Fruit fly (Drosophila melanogaster) whole organism, pupa: ENCODE results near the gene Polr3E.

Source experiments
- CG14655 ChIP-seq: fragments of 200-800 bp; sonication (Bioruptor generic); optimal IDR thresholded peaks from 3 replicates; lab custom pipeline; 2017; ENCODE audit warnings: mild to moderate bottlenecking, missing biosample characterization, missing genetic modification reagents, missing genetic modification characterization
- EcR ChIP-seq: fragments of 200-800 bp; sonication (Bioruptor generic); optimal IDR thresholded peaks from 3 replicates; lab custom pipeline; 2019; ENCODE audit warnings: missing biosample characterization, missing genetic modification characterization, mild to moderate bottlenecking, moderate library complexity, missing genetic modification reagents
- Pif1A ChIP-seq: fragments of 200-800 bp; sonication (Bioruptor generic); optimal IDR thresholded peaks from 3 replicates; lab custom pipeline; 2016; ENCODE audit warnings: missing biosample characterization, missing genetic modification characterization
- fd96Ca ChIP-seq: fragments of 200-800 bp; sonication (Bioruptor generic); IDR thresholded peaks from 3 replicates; pipeline ENCODE4 v1.3.6; 2022; ENCODE audit warnings: missing biosample characterization, missing genetic modification characterization
- rn ChIP-seq: fragments of 200-800 bp; sonication (Bioruptor generic); IDR thresholded peaks from 2 replicates; pipeline ENCODE4 v1.3.6; 2022; ENCODE audit warnings: missing biosample characterization, missing genetic modification characterization

- TF ChIP-seq CG14655 (GFP tag; lab: Kevin White, UChicago) (no peak), fd96Ca (GFP tag; lab: Robert Waterston, UW) (no peak), EcR (GFP tag; lab: Kevin White, UChicago) (no peak), rn (GFP tag; lab: Robert Waterston, UW) (no peak), Pif1A (GFP tag; lab: Kevin White, UChicago) (no peak)
These were observed 40.3 kb upstream of the Polr3E start, which contains the start of gene CG12984 for dm6 chr3L:20991373-20991772.
